Fruit fly (Drosophila melanogaster) whole organism, embryonic: ENCODE measurements around the gene CG10195.

ENCODE experiments used
- Ada2b ChIP-seq: fragments of 200-800 bp; sonication (Bioruptor generic); IDR thresholded peaks from 2 replicates; pipeline ENCODE4 v1.3.6; 2022; ENCODE audit warnings: missing biosample characterization, missing genetic modification characterization
- Atf6 ChIP-seq: fragments of 200-800 bp; sonication (Bioruptor generic); IDR thresholded peaks from 2 replicates; pipeline ENCODE4 v1.3.6; 2022; ENCODE audit warnings: missing biosample characterization, missing genetic modification characterization
- CG1024 ChIP-seq: fragments of 200-800 bp; sonication (Bioruptor generic); IDR thresholded peaks from 2 replicates; pipeline ENCODE4 v1.3.6; 2022; ENCODE audit warnings: missing biosample characterization, missing genetic modification characterization
- CG10462 ChIP-seq: fragments of 200-800 bp; sonication (Bioruptor generic); optimal IDR thresholded peaks from 2 replicates; lab custom pipeline; 2016; ENCODE audit warnings: missing biosample characterization, missing genetic modification characterization
- CG10654 ChIP-seq: fragments of 200-800 bp; sonication (Bioruptor generic); optimal IDR thresholded peaks from 2 replicates; lab custom pipeline; 2016; ENCODE audit warnings: missing biosample characterization, missing genetic modification characterization
- CG11723 ChIP-seq: fragments of 200-800 bp; sonication (Bioruptor generic); optimal IDR thresholded peaks from 2 replicates; lab custom pipeline; 2017; ENCODE audit warnings: missing biosample characterization, mild to moderate bottlenecking, missing genetic modification characterization
- CG12942 ChIP-seq: fragments of 200-800 bp; sonication (Bioruptor generic); optimal IDR thresholded peaks from 3 replicates; lab custom pipeline; 2016; ENCODE audit warnings: missing biosample characterization, missing genetic modification characterization
- CG15479 ChIP-seq: fragments of 200-800 bp; sonication (Bioruptor generic); optimal IDR thresholded peaks from 3 replicates; lab custom pipeline; 2019; ENCODE audit warnings: missing biosample characterization, mild to moderate bottlenecking, missing genetic modification characterization, moderate library complexity
- CG15514 ChIP-seq: fragments of 200-800 bp; sonication (Bioruptor generic); optimal IDR thresholded peaks from 3 replicates; lab custom pipeline; 2017; ENCODE audit warnings: missing biosample characterization, missing genetic modification characterization, mild to moderate bottlenecking, moderate library complexity, missing genetic modification reagents
- CG2120 ChIP-seq: fragments of 200-800 bp; sonication (Bioruptor generic); optimal IDR thresholded peaks from 3 replicates; lab custom pipeline; 2016; ENCODE audit warnings: missing biosample characterization, missing genetic modification characterization
- CG2202 ChIP-seq: fragments of 200-800 bp; sonication (Bioruptor generic); optimal IDR thresholded peaks from 2 replicates; lab custom pipeline; 2018; ENCODE audit warnings: missing biosample characterization, mild to moderate bottlenecking, missing genetic modification characterization
- CG30403 ChIP-seq: fragments of 200-800 bp; sonication (Bioruptor generic); optimal IDR thresholded peaks from 3 replicates; lab custom pipeline; 2016; ENCODE audit warnings: missing biosample characterization, missing genetic modification characterization
- CG32772 ChIP-seq: fragments of 200-800 bp; sonication (Bioruptor generic); IDR thresholded peaks from 2 replicates; pipeline ENCODE4 v1.3.6; 2022; ENCODE audit warnings: missing biosample characterization, missing genetic modification characterization
- CG3281 ChIP-seq: fragments of 200-800 bp; sonication (Bioruptor generic); optimal IDR thresholded peaks from 3 replicates; lab custom pipeline; 2017; ENCODE audit warnings: missing biosample characterization, mild to moderate bottlenecking, missing genetic modification characterization
- CG4617 ChIP-seq: fragments of 200-800 bp; sonication (Bioruptor generic); optimal IDR thresholded peaks from 3 replicates; lab custom pipeline; 2016; ENCODE audit warnings: missing biosample characterization, missing genetic modification characterization, borderline replicate concordance
- CG4730 ChIP-seq: fragments of 200-800 bp; sonication (Bioruptor generic); IDR thresholded peaks from 2 replicates; pipeline ENCODE4 v1.3.6; 2022; ENCODE audit warnings: missing biosample characterization, missing genetic modification characterization
- CG8765 ChIP-seq: fragments of 200-800 bp; sonication (Bioruptor generic); IDR thresholded peaks from 2 replicates; pipeline ENCODE4 v1.3.6; 2022; ENCODE audit warnings: missing biosample characterization, missing genetic modification characterization
- CG8924 ChIP-seq: fragments of 200-800 bp; optimal IDR thresholded peaks from 3 replicates; lab custom pipeline; 2019; ENCODE audit warnings: missing biosample characterization, mild to moderate bottlenecking, missing genetic modification characterization, moderate library complexity
- CHES-1-like ChIP-seq: fragments of 200-800 bp; sonication (Bioruptor generic); optimal IDR thresholded peaks from 2 replicates; lab custom pipeline; 2016; ENCODE audit warnings: missing biosample characterization, missing genetic modification characterization
- CTCF ChIP-seq: fragments of 200-800 bp; sonication (Bioruptor generic); optimal IDR thresholded peaks from 2 replicates; lab custom pipeline; 2017; ENCODE audit warnings: missing biosample characterization, mild to moderate bottlenecking, missing genetic modification characterization, moderate library complexity
- CrebB ChIP-seq: fragments of 200-800 bp; sonication (Bioruptor generic); optimal IDR thresholded peaks from 3 replicates; lab custom pipeline; 2018; ENCODE audit warnings: missing biosample characterization, mild to moderate bottlenecking, missing genetic modification characterization
- HLH54F ChIP-seq: fragments of 200-800 bp; sonication (Bioruptor generic); optimal IDR thresholded peaks from 3 replicates; lab custom pipeline; 2016; ENCODE audit warnings: missing biosample characterization, missing genetic modification characterization
- HLHmδ ChIP-seq: fragments of 200-800 bp; sonication (Bioruptor generic); optimal IDR thresholded peaks from 2 replicates; lab custom pipeline; 2018; ENCODE audit warnings: missing biosample characterization, mild to moderate bottlenecking, missing genetic modification characterization, moderate library complexity
- Hmx ChIP-seq: fragments of 200-800 bp; sonication (Bioruptor generic); optimal IDR thresholded peaks from 2 replicates; lab custom pipeline; 2016; ENCODE audit warnings: missing biosample characterization, missing genetic modification characterization
- Hr3 ChIP-seq: fragments of 200-800 bp; sonication (Bioruptor generic); optimal IDR thresholded peaks from 3 replicates; lab custom pipeline; 2016; ENCODE audit warnings: missing biosample characterization, missing genetic modification characterization
- Med ChIP-seq: fragments of 200-800 bp; sonication (Bioruptor generic); peaks from one replicate; lab custom pipeline; 2016; ENCODE audit warnings: missing biosample characterization, missing genetic modification characterization, mild to moderate bottlenecking, inconsistent platforms, moderate library complexity
- NK7.1 ChIP-seq: fragments of 200-800 bp; sonication (Bioruptor generic); optimal IDR thresholded peaks from 3 replicates; lab custom pipeline; 2016; ENCODE audit warnings: missing biosample characterization, missing genetic modification characterization
- Oli ChIP-seq: fragments of 200-800 bp; sonication (Bioruptor generic); optimal IDR thresholded peaks from 2 replicates; lab custom pipeline; 2018; ENCODE audit warnings: missing biosample characterization, mild to moderate bottlenecking, missing genetic modification characterization, moderate library complexity
- Sox102F ChIP-seq: fragments of 200-800 bp; sonication (Bioruptor generic); optimal IDR thresholded peaks from 2 replicates; lab custom pipeline; 2018; ENCODE audit warnings: missing biosample characterization, mild to moderate bottlenecking, missing genetic modification characterization, moderate library complexity
- Ssrp ChIP-seq: fragments of 200-800 bp; sonication (Bioruptor generic); optimal IDR thresholded peaks from 2 replicates; lab custom pipeline; 2018; ENCODE audit warnings: missing biosample characterization, mild to moderate bottlenecking, missing genetic modification characterization, moderate library complexity
- TFAM ChIP-seq: fragments of 200-800 bp; sonication (Bioruptor generic); optimal IDR thresholded peaks from 2 replicates; lab custom pipeline; 2017; ENCODE audit warnings: missing biosample characterization, missing genetic modification characterization, inconsistent platforms
- caup ChIP-seq: fragments of 200-800 bp; sonication (Bioruptor generic); optimal IDR thresholded peaks from 3 replicates; lab custom pipeline; 2017; ENCODE audit warnings: missing biosample characterization, mild to moderate bottlenecking, missing genetic modification characterization, moderate library complexity; ENCODE audit not compliant: severe bottlenecking
- chn ChIP-seq: fragments of 200-800 bp; sonication (Bioruptor generic); optimal IDR thresholded peaks from 2 replicates; lab custom pipeline; 2016; ENCODE audit warnings: missing biosample characterization, missing genetic modification characterization
- ci ChIP-seq: fragments of 200-800 bp; sonication (Bioruptor generic); IDR thresholded peaks from 3 replicates; pipeline ENCODE4 v1.3.6; 2022; ENCODE audit warnings: missing biosample characterization, missing genetic modification characterization
- dmrt99B ChIP-seq: fragments of 200-800 bp; sonication (Bioruptor generic); optimal IDR thresholded peaks from 2 replicates; lab custom pipeline; 2018; ENCODE audit warnings: missing biosample characterization, mild to moderate bottlenecking, missing genetic modification characterization, moderate library complexity
- dpn ChIP-seq, 2 experiments: fragments of 200-800 bp; sonication (Bioruptor generic); optimal IDR thresholded peaks; 3 replicates each; lab custom pipeline; 2016; ENCODE audit warnings: missing biosample characterization in 2 of 2, missing genetic modification characterization in 2 of 2
- fd64A ChIP-seq: fragments of 200-800 bp; sonication (Bioruptor generic); optimal IDR thresholded peaks from 3 replicates; lab custom pipeline; 2018; ENCODE audit warnings: missing biosample characterization, mild to moderate bottlenecking, missing genetic modification characterization
- gcm ChIP-seq: fragments of 200-800 bp; sonication (Bioruptor generic); optimal IDR thresholded peaks from 2 replicates; lab custom pipeline; 2019; ENCODE audit warnings: missing biosample characterization, mild to moderate bottlenecking, missing genetic modification characterization, moderate library complexity
- gro ChIP-seq: fragments of 200-800 bp; sonication (Bioruptor generic); optimal IDR thresholded peaks from 2 replicates; lab custom pipeline; 2016; ENCODE audit warnings: missing biosample characterization, missing genetic modification characterization
- her ChIP-seq: fragments of 200-800 bp; sonication (Bioruptor generic); optimal IDR thresholded peaks from 2 replicates; lab custom pipeline; 2016; ENCODE audit warnings: missing biosample characterization, missing genetic modification characterization
- insv ChIP-seq, 2 experiments: fragments of 200-800 bp; sonication (Bioruptor generic); optimal IDR thresholded peaks; 3 replicates each; lab custom pipeline; 2016 to 2018; ENCODE audit warnings: missing biosample characterization in 2 of 2, missing genetic modification characterization in 2 of 2
- jumu ChIP-seq: fragments of 200-800 bp; sonication (Bioruptor generic); optimal IDR thresholded peaks from 3 replicates; lab custom pipeline; 2016; ENCODE audit warnings: missing biosample characterization, missing genetic modification characterization
- lilli ChIP-seq: fragments of 200-800 bp; sonication (Bioruptor generic); optimal IDR thresholded peaks from 3 replicates; lab custom pipeline; 2016; ENCODE audit warnings: missing biosample characterization, missing genetic modification characterization
- mirr ChIP-seq: fragments of 200-800 bp; sonication (Bioruptor generic); optimal IDR thresholded peaks from 3 replicates; lab custom pipeline; 2018; ENCODE audit warnings: missing biosample characterization, mild to moderate bottlenecking, missing genetic modification characterization
- org-1 ChIP-seq: fragments of 200-800 bp; sonication (Bioruptor generic); optimal IDR thresholded peaks from 2 replicates; lab custom pipeline; 2017; ENCODE audit warnings: missing biosample characterization, missing genetic modification characterization
- p53 ChIP-seq: fragments of 200-800 bp; sonication (Bioruptor generic); optimal IDR thresholded peaks from 2 replicates; lab custom pipeline; 2016; ENCODE audit warnings: missing biosample characterization, missing genetic modification characterization
- pita ChIP-seq: fragments of 200-800 bp; sonication (Bioruptor generic); optimal IDR thresholded peaks from 2 replicates; lab custom pipeline; 2017; ENCODE audit warnings: missing biosample characterization, mild to moderate bottlenecking, missing genetic modification characterization
- pros ChIP-seq: fragments of 200-800 bp; sonication (Bioruptor generic); optimal IDR thresholded peaks from 3 replicates; lab custom pipeline; 2019; ENCODE audit warnings: missing biosample characterization, mild to moderate bottlenecking, missing genetic modification characterization, moderate library complexity
- seq ChIP-seq: fragments of 200-800 bp; sonication (Bioruptor generic); IDR thresholded peaks from 2 replicates; pipeline ENCODE4 v1.3.6; 2022; ENCODE audit warnings: missing biosample characterization, missing genetic modification characterization
- slbo ChIP-seq: fragments of 200-800 bp; sonication (Bioruptor generic); IDR thresholded peaks from 2 replicates; pipeline ENCODE4 v1.3.6; 2022; ENCODE audit warnings: missing biosample characterization, missing genetic modification characterization
- ttk ChIP-seq: fragments of 200-800 bp; sonication (Bioruptor generic); IDR thresholded peaks from 2 replicates; pipeline ENCODE4 v2.1.2; 2022; ENCODE audit warnings: missing biosample characterization, missing genetic modification characterization
- yki ChIP-seq: fragments of >200 bp; optimal IDR thresholded peaks from 3 replicates; lab custom pipeline; 2018

CG10195 gene

dm6 chr2L:19452535-19453317 is 31.8 kb downstream of the CG10195 start (continued):
- peak; percentile 39 for TF ChIP-seq chn (GFP tag; lab: Kevin White, UChicago)
- peak; percentile 16 for TF ChIP-seq CHES-1-like
- TF ChIP-seq HLHmδ, result peak; percentile 15
- peak; percentile 43 for TF ChIP-seq CG2120
- TF ChIP-seq CG10462, result no peak
- 0 out of 2 replicates have a peak, but pooled peaks have one; percentile 2 for TF ChIP-seq CG1024 (GFP tag; lab: Robert Waterston, UW)
- TF ChIP-seq mirr (GFP tag; lab: Kevin White, UChicago), result no peak
- TF ChIP-seq CG3281 (GFP tag; lab: Kevin White, UChicago), result peak; percentile 99
- no peak for TF ChIP-seq CG12942
- TF ChIP-seq CG32772 (GFP tag; lab: Robert Waterston, UW), result peak; percentile 36; the same call in 1 of the 2 replicates
- peak; percentile 10 for TF ChIP-seq Ssrp (tag; lab: Kevin White, UChicago)
- TF ChIP-seq her (GFP tag; lab: Kevin White, UChicago), result peak; percentile 0
- peak; percentile 76 for TF ChIP-seq CG15479
- TF ChIP-seq NK7.1, result no peak
- TF ChIP-seq CG30403, result peak; percentile 25
- 0 out of 2 replicates have a peak, but pooled peaks have one; percentile 33 for TF ChIP-seq CG4730
- TF ChIP-seq CTCF (GFP tag; lab: Kevin White, UChicago), result peak; percentile 26
- TF ChIP-seq CG4617 (GFP tag; lab: Kevin White, UChicago), result no peak
- TF ChIP-seq pita (GFP tag; lab: Kevin White, UChicago), result no peak
- peak; percentile 8 for TF ChIP-seq gro
- 0 out of 2 replicates have a peak, but pooled peaks have one; percentile 13 for TF ChIP-seq Ada2b (GFP tag; lab: Robert Waterston, UW)
- TF ChIP-seq CG10654 (GFP tag; lab: Kevin White, UChicago), result no peak
- peak; percentile 3 for TF ChIP-seq CG11723
- no peak for TF ChIP-seq CG8924
- peak; percentile 63 for TF ChIP-seq Med (GFP tag; lab: Kevin White, UChicago)
- peak; percentile 49; the same call in 1 of the 2 replicates for TF ChIP-seq Atf6
- peak; percentile 17 to 38 for TF ChIP-seq dpn (GFP tag; optimal IDR thresholded peaks at IDR 0.05; lab: Kevin White, UChicago)
- TF ChIP-seq Hr3, result peak; percentile 21
- TF ChIP-seq CG2202 (tag; lab: Kevin White, UChicago), result no peak
- no peak for TF ChIP-seq dmrt99B (tag; lab: Kevin White, UChicago)
- no peak for TF ChIP-seq ci (GFP tag; lab: Robert Waterston, UW)
- TF ChIP-seq ttk (GFP tag; lab: Robert Waterston, UW), result no peak
- TF ChIP-seq lilli (GFP tag; lab: Kevin White, UChicago), result peak; percentile 40
- TF ChIP-seq Sox102F (GFP tag; lab: Kevin White, UChicago), result peak; percentile 24
- no peak for TF ChIP-seq gcm (GFP tag; lab: Kevin White, UChicago)
- TF ChIP-seq yki (lab: Kevin White, UChicago), result no peak

dm6 chr2L:19444734-19445140 is 39.8 kb downstream of the CG10195 start, which contains the start of gene Hs2st:
TSS of gene Hs2st (minus strand) at chr2L:19444750.
- TF ChIP-seq Hmx (GFP tag; lab: Kevin White, UChicago) (peak; percentile 83), lilli (GFP tag; lab: Kevin White, UChicago) (peak; percentile 98), TFAM (GFP tag; lab: Kevin White, UChicago) (no peak), CG15514 (GFP tag; lab: Kevin White, UChicago) (peak; percentile 85), org-1 (GFP tag; lab: Kevin White, UChicago) (peak; percentile 79), seq (GFP tag; lab: Robert Waterston, UW) (peak; percentile 86), caup (GFP tag; lab: Kevin White, UChicago) (peak; percentile 92), fd64A (GFP tag; lab: Kevin White, UChicago) (peak; percentile 3), slbo (GFP tag; lab: Robert Waterston, UW) (peak; percentile 98), Oli (peak; percentile 85), CG8765 (GFP tag; lab: Robert Waterston, UW) (peak; percentile 91), pros (peak; percentile 1), insv (GFP tag; optimal IDR thresholded peaks at IDR 0.05; lab: Kevin White, UChicago) (peak in 1 of 2 experiments; percentile 75), p53 (peak; percentile 88), jumu (GFP tag; lab: Kevin White, UChicago) (peak; percentile 97), CrebB (peak; percentile 80), HLH54F (GFP tag; lab: Kevin White, UChicago) (peak; percentile 97)
